Fruit fly (Drosophila melanogaster) whole organism, embryonic: ENCODE data around the gene Glt.

Experiments used
- ATbp ChIP-seq: fragments of 200-800 bp; sonication (Bioruptor generic); optimal IDR thresholded peaks from 2 replicates; lab custom pipeline; 2017; ENCODE audit warnings: missing biosample characterization, mild to moderate bottlenecking, missing genetic modification characterization, missing genetic modification reagents
- Abd-B ChIP-seq: fragments of 200-800 bp; sonication (Bioruptor generic); optimal IDR thresholded peaks from 2 replicates; lab custom pipeline; 2018; ENCODE audit warnings: missing biosample characterization, mild to moderate bottlenecking, missing genetic modification characterization, moderate library complexity
- CG10321 ChIP-seq: fragments of 200-800 bp; sonication (Bioruptor generic); IDR thresholded peaks from 2 replicates; pipeline ENCODE4 v1.3.6; 2022; ENCODE audit warnings: missing biosample characterization, missing genetic modification characterization
- CG11247 ChIP-seq: fragments of 200-800 bp; sonication (Bioruptor generic); IDR thresholded peaks from 2 replicates; pipeline ENCODE4 v1.3.6; 2022; ENCODE audit warnings: missing biosample characterization, missing genetic modification characterization
- CG1233 ChIP-seq: fragments of 200-800 bp; sonication (Bioruptor generic); optimal IDR thresholded peaks from 4 replicates; lab custom pipeline; 2018; ENCODE audit warnings: missing biosample characterization, mild to moderate bottlenecking, missing genetic modification characterization
- CG12744 ChIP-seq: fragments of 200-800 bp; sonication (Bioruptor generic); optimal IDR thresholded peaks from 2 replicates; lab custom pipeline; 2016; ENCODE audit warnings: missing biosample characterization, missing genetic modification characterization
- CG13296 ChIP-seq: fragments of 200-800 bp; sonication (Bioruptor generic); optimal IDR thresholded peaks from 3 replicates; lab custom pipeline; 2018; ENCODE audit warnings: missing biosample characterization, mild to moderate bottlenecking, missing genetic modification characterization
- CG15269 ChIP-seq: fragments of 200-800 bp; sonication (Bioruptor generic); optimal IDR thresholded peaks from 2 replicates; lab custom pipeline; 2018; ENCODE audit warnings: missing biosample characterization, mild to moderate bottlenecking, missing genetic modification characterization, moderate library complexity
- CG15601 ChIP-seq: fragments of 200-800 bp; sonication (Bioruptor generic); optimal IDR thresholded peaks from 3 replicates; lab custom pipeline; 2019; ENCODE audit warnings: missing biosample characterization, mild to moderate bottlenecking, missing genetic modification characterization, moderate library complexity
- CG1647 ChIP-seq: fragments of 200-800 bp; sonication (Bioruptor generic); optimal IDR thresholded peaks from 3 replicates; lab custom pipeline; 2016; ENCODE audit warnings: missing biosample characterization, missing genetic modification characterization
- CG16813 ChIP-seq: fragments of 200-800 bp; sonication (Bioruptor generic); IDR thresholded peaks from 3 replicates; pipeline ENCODE4 v1.3.6; 2022; ENCODE audit warnings: missing biosample characterization, missing genetic modification characterization; ENCODE audit not compliant: partially characterized antibody
- CG17802 ChIP-seq: fragments of 200-800 bp; sonication (Bioruptor generic); optimal IDR thresholded peaks from 2 replicates; lab custom pipeline; 2018; ENCODE audit warnings: missing biosample characterization, mild to moderate bottlenecking, missing genetic modification characterization, moderate library complexity
- CG18764 ChIP-seq: fragments of 200-800 bp; sonication (Bioruptor generic); optimal IDR thresholded peaks from 3 replicates; lab custom pipeline; 2016; ENCODE audit warnings: missing biosample characterization, missing genetic modification characterization
- CG2202 ChIP-seq: fragments of 200-800 bp; sonication (Bioruptor generic); optimal IDR thresholded peaks from 2 replicates; lab custom pipeline; 2018; ENCODE audit warnings: missing biosample characterization, mild to moderate bottlenecking, missing genetic modification characterization
- CG30020 ChIP-seq: fragments of 200-800 bp; optimal IDR thresholded peaks from 2 replicates; lab custom pipeline; 2019; ENCODE audit warnings: missing biosample characterization, mild to moderate bottlenecking, missing genetic modification characterization, moderate library complexity
- CG3163 ChIP-seq: fragments of 200-800 bp; sonication (Bioruptor generic); optimal IDR thresholded peaks from 3 replicates; lab custom pipeline; 2016; ENCODE audit warnings: missing biosample characterization, missing genetic modification characterization
- CG3407 ChIP-seq: fragments of 200-800 bp; sonication (Bioruptor generic); optimal IDR thresholded peaks from 2 replicates; lab custom pipeline; 2018; ENCODE audit warnings: missing biosample characterization, mild to moderate bottlenecking, missing genetic modification characterization
- CG4328 ChIP-seq: fragments of 200-800 bp; sonication (Bioruptor generic); optimal IDR thresholded peaks from 3 replicates; lab custom pipeline; 2017; ENCODE audit warnings: missing biosample characterization, missing genetic modification reagents, missing genetic modification characterization
- CG4360 ChIP-seq: fragments of 200-800 bp; sonication (Bioruptor generic); IDR thresholded peaks from 2 replicates; pipeline ENCODE4 v1.3.6; 2022; ENCODE audit warnings: missing biosample characterization, missing genetic modification characterization
- CG8765 ChIP-seq: fragments of 200-800 bp; sonication (Bioruptor generic); IDR thresholded peaks from 2 replicates; pipeline ENCODE4 v1.3.6; 2022; ENCODE audit warnings: missing biosample characterization, missing genetic modification characterization
- Dbx ChIP-seq: fragments of 200-800 bp; sonication (Bioruptor generic); IDR thresholded peaks from 3 replicates; pipeline ENCODE4 v1.3.6; 2022; ENCODE audit warnings: missing biosample characterization, missing genetic modification characterization
- Hsf ChIP-seq: fragments of 200-800 bp; sonication (Bioruptor generic); optimal IDR thresholded peaks from 3 replicates; lab custom pipeline; 2016; ENCODE audit warnings: missing biosample characterization, missing genetic modification characterization
- Lpt ChIP-seq: fragments of >200 bp; optimal IDR thresholded peaks from 2 replicates; lab custom pipeline; 2018; ENCODE audit warnings: missing biosample characterization, missing genetic modification characterization
- Poxn ChIP-seq: fragments of 200-800 bp; sonication (Bioruptor generic); IDR thresholded peaks from 2 replicates; pipeline ENCODE4 v1.3.6; 2022; ENCODE audit warnings: missing biosample characterization, missing genetic modification characterization
- Side ChIP-seq: fragments of 200-800 bp; sonication (Bioruptor generic); optimal IDR thresholded peaks from 2 replicates; lab custom pipeline; 2016; ENCODE audit warnings: missing biosample characterization, missing genetic modification characterization
- Stat92E ChIP-seq, 3 experiments: fragments of >200 bp in 2 of 3; fragments of 200-800 bp in 1 of 3; sonication (Bioruptor generic) in 1 of 3; optimal IDR thresholded peaks; 2 replicates each; lab custom pipeline; 2017 to 2019; ENCODE audit warnings: missing biosample characterization in 3 of 3, missing genetic modification characterization in 3 of 3, mild to moderate bottlenecking in 1 of 3, moderate library complexity in 1 of 3
- al ChIP-seq: fragments of 200-800 bp; sonication (Bioruptor generic); IDR thresholded peaks from 2 replicates; pipeline ENCODE4 v1.3.6; 2022; ENCODE audit warnings: missing biosample characterization, missing genetic modification characterization
- cato ChIP-seq: fragments of 200-800 bp; sonication (Bioruptor generic); optimal IDR thresholded peaks from 2 replicates; lab custom pipeline; 2016; ENCODE audit warnings: missing biosample characterization, missing genetic modification characterization, borderline replicate concordance
- ci ChIP-seq: fragments of 200-800 bp; sonication (Bioruptor generic); IDR thresholded peaks from 3 replicates; pipeline ENCODE4 v1.3.6; 2022; ENCODE audit warnings: missing biosample characterization, missing genetic modification characterization
- exex ChIP-seq: fragments of 200-800 bp; sonication (Bioruptor generic); optimal IDR thresholded peaks from 4 replicates; lab custom pipeline; 2018; ENCODE audit warnings: missing biosample characterization, mild to moderate bottlenecking, missing genetic modification characterization, moderate library complexity
- ftz-f1 ChIP-seq: fragments of 200-800 bp; sonication (Bioruptor generic); optimal IDR thresholded peaks from 2 replicates; lab custom pipeline; 2016; ENCODE audit warnings: missing biosample characterization, missing genetic modification characterization
- hb ChIP-seq: fragments of 200-800 bp; sonication (Bioruptor generic); IDR thresholded peaks from 3 replicates; pipeline ENCODE4 v1.3.6; 2022; ENCODE audit warnings: missing biosample characterization, missing genetic modification characterization; ENCODE audit not compliant: partially characterized antibody
- hbn ChIP-seq: fragments of 200-800 bp; sonication (Bioruptor generic); IDR thresholded peaks from 2 replicates; pipeline ENCODE4 v1.3.6; 2022; ENCODE audit warnings: missing biosample characterization, missing genetic modification characterization; ENCODE audit not compliant: partially characterized antibody
- lab ChIP-seq: fragments of 200-800 bp; sonication (Bioruptor generic); optimal IDR thresholded peaks from 3 replicates; lab custom pipeline; 2017; ENCODE audit warnings: missing biosample characterization, missing genetic modification characterization, mild to moderate bottlenecking, moderate library complexity, missing genetic modification reagents
- lbe ChIP-seq: fragments of 200-800 bp; sonication (Bioruptor generic); optimal IDR thresholded peaks from 2 replicates; lab custom pipeline; 2016; ENCODE audit warnings: missing biosample characterization, mild to moderate bottlenecking, missing genetic modification characterization
- lmd ChIP-seq: fragments of 200-800 bp; sonication (Bioruptor generic); IDR thresholded peaks from 2 replicates; pipeline ENCODE4 v1.3.6; 2022; ENCODE audit warnings: missing biosample characterization, missing genetic modification characterization
- lov ChIP-seq, 2 experiments: fragments of 200-800 bp in 1 of 2; fragments of >200 bp in 1 of 2; sonication (Bioruptor generic) in 1 of 2; IDR thresholded peaks in 1 of 2; optimal IDR thresholded peaks in 1 of 2; 2 replicates in 1 of 2; 3 replicates in 1 of 2; pipeline versions ENCODE4 v1.3.6 to Lab custom; 2017 to 2022; ENCODE audit warnings: missing biosample characterization in 1 of 2, missing genetic modification characterization in 1 of 2
- luna ChIP-seq: fragments of 200-800 bp; sonication (Bioruptor generic); optimal IDR thresholded peaks from 2 replicates; lab custom pipeline; 2016; ENCODE audit warnings: missing biosample characterization, missing genetic modification characterization
- nau ChIP-seq: fragments of 200-800 bp; sonication (Bioruptor generic); optimal IDR thresholded peaks from 3 replicates; lab custom pipeline; 2017; ENCODE audit warnings: missing biosample characterization, mild to moderate bottlenecking, missing genetic modification characterization, missing genetic modification reagents
- odd ChIP-seq: fragments of 200-800 bp; sonication (Bioruptor generic); optimal IDR thresholded peaks from 2 replicates; lab custom pipeline; 2017; ENCODE audit warnings: missing biosample characterization, mild to moderate bottlenecking, missing genetic modification characterization
- phol ChIP-seq: fragments of 200-800 bp; sonication (Bioruptor generic); optimal IDR thresholded peaks from 3 replicates; lab custom pipeline; 2018; ENCODE audit warnings: missing biosample characterization, mild to moderate bottlenecking, missing genetic modification characterization, moderate library complexity
- sd ChIP-seq: fragments of 200-800 bp; sonication (Bioruptor generic); optimal IDR thresholded peaks from 3 replicates; lab custom pipeline; 2018; ENCODE audit warnings: missing biosample characterization, mild to moderate bottlenecking, missing genetic modification characterization, moderate library complexity
- sens ChIP-seq: fragments of 200-800 bp; sonication (Bioruptor generic); peaks from one replicate; lab custom pipeline; 2016; ENCODE audit warnings: missing biosample characterization, missing genetic modification characterization
- tap ChIP-seq: fragments of 200-800 bp; optimal IDR thresholded peaks from 3 replicates; lab custom pipeline; 2019; ENCODE audit warnings: missing biosample characterization, mild to moderate bottlenecking, missing genetic modification characterization, moderate library complexity
- tna ChIP-seq: fragments of 200-800 bp; sonication (Bioruptor generic); IDR thresholded peaks from 2 replicates; pipeline ENCODE4 v1.3.6; 2022; ENCODE audit warnings: missing biosample characterization, missing genetic modification characterization; ENCODE audit not compliant: partially characterized antibody
- vnd ChIP-seq: fragments of 200-800 bp; sonication (Bioruptor generic); IDR thresholded peaks from 3 replicates; pipeline ENCODE4 v1.3.6; 2022; ENCODE audit warnings: missing biosample characterization, missing genetic modification characterization; ENCODE audit not compliant: partially characterized antibody
- wor ChIP-seq: fragments of 200-800 bp; sonication (Bioruptor generic); IDR thresholded peaks from 2 replicates; pipeline ENCODE4 v1.3.6; 2022; ENCODE audit warnings: missing biosample characterization, missing genetic modification characterization
- zfh1 ChIP-seq: fragments of 200-800 bp; sonication (Bioruptor generic); IDR thresholded peaks from 3 replicates; pipeline ENCODE4 v1.3.6; 2022; ENCODE audit warnings: missing biosample characterization, missing genetic modification characterization

The Glt gene

DNA sequence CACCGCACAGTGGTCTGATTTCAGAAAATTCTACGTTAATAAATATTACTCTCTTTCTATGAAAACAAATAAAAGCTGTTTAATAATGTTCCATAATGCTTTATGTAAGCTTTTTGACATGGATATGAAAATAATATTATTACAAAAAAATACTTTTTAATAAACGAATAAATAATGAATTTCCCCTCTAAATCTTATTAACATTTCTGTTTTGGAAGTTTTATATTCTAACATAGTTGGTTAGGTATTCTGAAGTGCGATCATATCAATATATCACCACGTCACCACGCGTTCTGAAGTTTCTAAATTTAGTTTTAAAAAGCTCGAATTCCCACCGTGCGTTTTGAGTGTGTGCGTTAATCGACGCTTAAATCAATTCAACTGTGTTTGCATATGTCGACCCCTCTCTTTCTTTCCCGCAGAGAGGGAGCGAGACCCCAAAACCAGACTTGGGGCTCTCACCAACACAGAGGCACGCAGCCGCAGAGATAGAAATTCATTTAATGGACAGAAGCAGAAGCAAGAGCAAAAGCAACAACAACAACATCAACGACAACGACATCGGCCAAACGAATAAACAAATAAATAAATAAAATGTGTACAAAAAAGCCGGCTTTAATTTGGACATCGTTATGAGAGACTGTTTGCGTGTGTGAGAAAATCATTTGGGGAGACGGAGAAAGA, 18.9 kb downstream of the Glt start (continued):
- TF ChIP-seq CG11247 (peak; percentile 27; the same call in 1 of the 2 replicates), CG15601 (tag; lab: Kevin White, UChicago) (peak; percentile 91), vnd (GFP tag; lab: Robert Waterston, UW) (no peak), lmd (GFP tag; lab: Robert Waterston, UW) (peak; percentile 78), tap (tag; lab: Kevin White, UChicago) (peak; percentile 75), ftz-f1 (GFP tag; lab: Kevin White, UChicago) (no peak), tna (GFP tag; lab: Robert Waterston, UW) (no peak), lov (optimal IDR thresholded peaks at IDR 0.05; lab: Kevin White, UChicago) (no peak), lov (GFP tag; IDR thresholded peaks at IDR 0.05; lab: Robert Waterston, UW) (no peak), Stat92E (GFP tag; optimal IDR thresholded peaks at IDR 0.05; lab: Kevin White, UChicago) (peak in 1 of 3 experiments; percentile 58), wor (peak; percentile 47), CG18764 (GFP tag; lab: Kevin White, UChicago) (peak; percentile 67), CG3163 (peak; percentile 57), CG16813 (no peak), al (peak; percentile 60), CG1647 (peak; percentile 44), ATbp (GFP tag; lab: Kevin White, UChicago) (peak; percentile 78), CG3407 (GFP tag; lab: Kevin White, UChicago) (peak; percentile 85), nau (GFP tag; lab: Kevin White, UChicago) (peak; percentile 86), Hsf (GFP tag; lab: Kevin White, UChicago) (peak; percentile 80), sd (tag; lab: Kevin White, UChicago) (peak; percentile 67), cato (peak; percentile 68), odd (GFP tag; lab: Kevin White, UChicago) (peak; percentile 87), luna (GFP tag; lab: Kevin White, UChicago) (no peak), ci (GFP tag; lab: Robert Waterston, UW) (peak; percentile 70; the same call in 2 of the 3 replicates), CG12744 (GFP tag; lab: Kevin White, UChicago) (peak; percentile 36), CG10321 (GFP tag; lab: Robert Waterston, UW) (peak; percentile 30; the same call in 1 of the 2 replicates), CG8765 (GFP tag; lab: Robert Waterston, UW) (no peak), zfh1 (GFP tag; lab: Robert Waterston, UW) (peak; percentile 60), CG4360 (peak; percentile 84), CG15269 (tag; lab: Kevin White, UChicago) (peak; percentile 93), lbe (GFP tag; lab: Kevin White, UChicago) (peak; percentile 73), CG30020 (tag; lab: Kevin White, UChicago) (peak; percentile 74), phol (tag; lab: Kevin White, UChicago) (peak; percentile 94), Dbx (peak; percentile 61; the same call in 1 of the 3 replicates), CG17802 (tag; lab: Kevin White, UChicago) (no peak), sens (GFP tag; lab: Kevin White, UChicago) (peak; percentile 94), lab (GFP tag; lab: Kevin White, UChicago) (peak; percentile 78), Poxn (GFP tag; lab: Robert Waterston, UW) (no peak), Abd-B (peak; percentile 85), CG13296 (GFP tag; lab: Kevin White, UChicago) (peak; percentile 91), Side (GFP tag; lab: Kevin White, UChicago) (peak; percentile 57), CG4328 (GFP tag; lab: Kevin White, UChicago) (peak; percentile 85), hb (no peak), CG2202 (tag; lab: Kevin White, UChicago) (peak; percentile 68), hbn (GFP tag; lab: Robert Waterston, UW) (no peak), CG1233 (peak; percentile 84), exex (tag; lab: Kevin White, UChicago) (peak; percentile 68), Lpt (GFP tag; lab: Kevin White, UChicago) (no peak)
